Fruit fly (Drosophila melanogaster): Measurements from ENCODE around the gene Nrg.

Nrg gene

DNA sequence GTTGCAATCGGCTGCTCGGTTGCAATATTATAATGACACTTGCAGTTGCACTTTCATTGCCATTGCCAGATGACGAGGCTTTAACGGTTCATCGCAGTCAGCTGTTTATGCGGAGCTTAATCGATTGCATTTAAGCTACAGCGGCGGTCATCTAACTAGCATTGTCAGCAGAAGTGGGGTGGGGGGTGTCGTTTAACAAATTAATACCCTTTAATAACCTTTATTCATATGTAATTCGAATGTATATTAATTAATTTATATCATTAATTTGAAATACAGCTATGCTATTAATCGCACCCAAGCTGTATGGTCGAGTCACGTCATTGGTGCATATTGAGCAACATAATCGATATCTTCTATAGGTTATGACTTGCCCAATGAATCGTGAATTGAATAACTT is 24.3 kb upstream of the Nrg start (continued):
- TF ChIP-seq jigr1 (GFP tag; IDR thresholded peaks at IDR 0.05) (peak; percentile 68; the same call in 1 of the 3 replicates), CG2889 (GFP tag; IDR thresholded peaks at IDR 0.05) (peak; percentile 46; the same call in 2 of the 3 replicates), CG17612 (GFP tag; IDR thresholded peaks at IDR 0.05) (no peak), CG11560 (tag; IDR thresholded peaks at IDR 0.05) (0 out of 3 replicates have a peak, but pooled peaks have one; percentile 37), CG4424 (GFP tag; optimal IDR thresholded peaks at IDR 0.05) (peak; percentile 77), seq (GFP tag; IDR thresholded peaks at IDR 0.05) (peak; percentile 68), CG8388 (GFP tag; optimal IDR thresholded peaks at IDR 0.05) (peak; percentile 80), CTCF (GFP tag; optimal IDR thresholded peaks at IDR 0.05) (no peak), Hmr (GFP tag; optimal IDR thresholded peaks at IDR 0.05) (peak; percentile 40), CG3726 (GFP tag; IDR thresholded peaks at IDR 0.05) (peak; percentile 81; the same call in 2 of the 3 replicates), Atf-2 (GFP tag; optimal IDR thresholded peaks at IDR 0.05) (no peak), cato (GFP tag; optimal IDR thresholded peaks at IDR 0.05; ENCODE audit: borderline replicate concordance) (peak; percentile 39), HLH3B (GFP tag; IDR thresholded peaks at IDR 0.05) (peak; percentile 92), CrebB (tag; optimal IDR thresholded peaks at IDR 0.05) (peak; percentile 6), MBD-R2 (GFP tag; IDR thresholded peaks at IDR 0.05) (peak; percentile 33; the same call in 1 of the 2 replicates), unpg (GFP tag; optimal IDR thresholded peaks at IDR 0.05) (peak; percentile 87), CG10321 (GFP tag; IDR thresholded peaks at IDR 0.05) (peak; percentile 33; the same call in 1 of the 2 replicates), mirr (GFP tag; optimal IDR thresholded peaks at IDR 0.05) (no peak), corto (GFP tag; optimal IDR thresholded peaks at IDR 0.05) (no peak), p53 (GFP tag; optimal IDR thresholded peaks at IDR 0.05) (no peak), ken (GFP tag; IDR thresholded peaks at IDR 0.05) (peak; percentile 85; the same call in 2 of the 3 replicates), CG6254 (GFP tag; optimal IDR thresholded peaks at IDR 0.05) (peak; percentile 86), CG12744 (GFP tag; optimal IDR thresholded peaks at IDR 0.05) (no peak), crol (GFP tag; IDR thresholded peaks at IDR 0.05) (peak; percentile 19; the same call in 1 of the 2 replicates), CG4328 (GFP tag; optimal IDR thresholded peaks at IDR 0.05) (peak; percentile 21), D (optimal IDR thresholded peaks at IDR 0.05) (no peak), D (GFP tag; optimal IDR thresholded peaks at IDR 0.05) (peak; percentile 71), CG6689 (GFP tag; IDR thresholded peaks at IDR 0.05) (peak; percentile 89), CG4730 (GFP tag; IDR thresholded peaks at IDR 0.05) (peak; percentile 66), CG9932 (GFP tag; IDR thresholded peaks at IDR 0.05) (0 out of 2 replicates have a peak, but pooled peaks have one; percentile 22), her (GFP tag; optimal IDR thresholded peaks at IDR 0.05) (no peak), zf30C (GFP tag; optimal IDR thresholded peaks at IDR 0.05) (no peak), Mes4 (GFP tag; optimal IDR thresholded peaks at IDR 0.05) (peak; percentile 30), gcm (GFP tag; optimal IDR thresholded peaks at IDR 0.05) (peak; percentile 62), fd3F (GFP tag; optimal IDR thresholded peaks at IDR 0.05) (peak; percentile 47), dmrt99B (tag; optimal IDR thresholded peaks at IDR 0.05) (peak; percentile 93), CG31224 (GFP tag; IDR thresholded peaks at IDR 0.05) (peak; percentile 56; the same call in 1 of the 2 replicates), zen2 (GFP tag; IDR thresholded peaks at IDR 0.05; ENCODE audit: partially characterized antibody) (no peak), Stat92E (GFP tag; optimal IDR thresholded peaks at IDR 0.05) (no peak), Adf1 (GFP tag; IDR thresholded peaks at IDR 0.05) (no peak), CG15696 (tag; optimal IDR thresholded peaks at IDR 0.05) (no peak), jing (GFP tag; optimal IDR thresholded peaks at IDR 0.05) (peak; percentile 55), slbo (GFP tag; IDR thresholded peaks at IDR 0.05) (peak; percentile 78), shn (GFP tag; optimal IDR thresholded peaks at IDR 0.05) (no peak), yki (optimal IDR thresholded peaks at IDR 0.05) (no peak), CG18011 (GFP tag; optimal IDR thresholded peaks at IDR 0.05) (peak; percentile 13), CG1792 (GFP tag; optimal IDR thresholded peaks at IDR 0.05) (no peak), gcm2 (GFP tag; optimal IDR thresholded peaks at IDR 0.05) (no peak), CG3847 (GFP tag; IDR thresholded peaks at IDR 0.05) (peak; percentile 61), CG13424 (tag; optimal IDR thresholded peaks at IDR 0.05) (peak; percentile 83), Sry-β (GFP tag; optimal IDR thresholded peaks at IDR 0.05) (no peak), Sin3A (optimal IDR thresholded peaks at IDR 0.05) (no peak)
